Worm (Caenorhabditis elegans): Measurements from ENCODE around the gene srx-84.
A peak's percentile ranks its signal among the peaks of the same experiment; 100 is the strongest.

srx-84 gene

DNA sequence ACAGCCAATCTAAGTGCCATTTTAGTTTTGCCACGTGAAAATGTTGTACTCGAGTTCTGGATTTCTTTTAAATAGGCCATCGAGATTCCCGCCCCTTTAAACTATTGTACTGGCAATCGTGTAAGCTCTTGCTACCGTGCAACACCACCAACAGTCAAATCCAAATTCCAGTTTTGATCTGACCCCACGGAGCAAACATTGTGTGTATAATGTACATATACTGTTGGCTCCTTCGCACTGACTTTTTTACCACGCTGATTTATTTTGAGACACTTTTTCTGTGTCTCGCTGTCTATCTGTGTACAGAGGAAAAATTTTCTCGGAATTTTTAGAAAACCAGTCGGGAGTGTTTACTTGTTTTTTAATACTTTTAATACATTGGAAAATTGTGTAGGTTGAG is 11.1 kb downstream of the srx-84 start, which contains the start of gene piit-1:
piit-1 (minus strand) TSS at position 101 of the 400 bp plus-strand sequence.
- TF ChIP-seq lsy-2 (tag; optimal IDR thresholded peaks at IDR 0.05) (no peak), F16B12.6 (tag; optimal IDR thresholded peaks at IDR 0.05) (no peak), ceh-8 (GFP tag; optimal IDR thresholded peaks at IDR 0.05) (no peak), ceh-90 (tag; optimal IDR thresholded peaks at IDR 0.05) (no peak), swsn-7 (tag; optimal IDR thresholded peaks at IDR 0.05) (no peak), zip-4 (GFP tag; optimal IDR thresholded peaks at IDR 0.05) (no peak), nhr-77 (tag; optimal IDR thresholded peaks at IDR 0.05) (no peak), sox-4 (tag; optimal IDR thresholded peaks at IDR 0.05) (no peak), lin-35 (GFP tag; optimal IDR thresholded peaks at IDR 0.05) (no peak), zag-1 (tag; optimal IDR thresholded peaks at IDR 0.05) (no peak), aha-1 (tag; optimal IDR thresholded peaks at IDR 0.05) (no peak), unc-86 (tag; optimal IDR thresholded peaks at IDR 0.05) (no peak), grh-1 (GFP tag; IDR thresholded peaks at IDR 0.05) (no peak), hpl-2 (GFP tag; optimal IDR thresholded peaks at IDR 0.05) (no peak), nhr-85 (tag) (no peak), efl-3 (GFP tag; optimal IDR thresholded peaks at IDR 0.05) (no peak), unc-30 (tag; optimal IDR thresholded peaks at IDR 0.05) (no peak)

DNA sequence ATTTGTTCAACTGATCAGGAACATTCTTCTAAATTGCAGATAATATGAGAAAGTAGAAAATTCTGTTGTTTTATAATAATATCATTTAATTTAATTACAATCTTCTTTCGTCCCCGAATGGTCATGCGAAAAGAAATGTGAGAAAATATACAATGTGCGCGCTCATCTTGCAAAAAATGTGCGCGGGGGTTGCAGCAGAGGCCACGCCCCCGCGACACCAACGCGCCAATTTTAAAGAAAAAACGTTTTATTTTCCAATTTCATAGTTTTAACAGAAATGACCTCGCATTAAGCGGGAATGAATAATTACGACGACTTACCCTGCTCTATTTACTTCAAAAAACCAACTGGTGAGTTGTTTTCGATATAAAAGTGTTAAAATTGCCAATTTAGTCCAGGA is 11.6 kb downstream of the srx-84 start, which contains the start of gene sas-5:
sas-5 (plus strand) TSS at position 257 of the 400 bp plus-strand sequence.
- peak; percentile 86 for TF ChIP-seq snu-23 (GFP tag; optimal IDR thresholded peaks at IDR 0.05)
- TF ChIP-seq egl-13 (tag; optimal IDR thresholded peaks at IDR 0.05) = peak; percentile 49
- TF ChIP-seq blmp-1 (tag; optimal IDR thresholded peaks at IDR 0.05) = peak; percentile 71
- no peak for TF ChIP-seq hlh-17 (GFP tag; optimal IDR thresholded peaks at IDR 0.05; ENCODE audit: borderline replicate concordance)
- TF ChIP-seq nhr-12 (tag; optimal IDR thresholded peaks at IDR 0.05) = no peak
- no peak for TF ChIP-seq ceh-63 (GFP tag; optimal IDR thresholded peaks at IDR 0.05)
- TF ChIP-seq nhr-85 (tag) = peak; percentile 89
- TF ChIP-seq xbp-1 (tag; optimal IDR thresholded peaks at IDR 0.05) = peak; percentile 80
- peak; percentile 21 for TF ChIP-seq jun-1 (tag; optimal IDR thresholded peaks at IDR 0.05)
- TF ChIP-seq unc-98 (GFP tag; IDR thresholded peaks at IDR 0.05) = no peak
- no peak for TF ChIP-seq pag-3 (tag; optimal IDR thresholded peaks at IDR 0.05; ENCODE audit: borderline replicate concordance, insufficient read depth)
- no peak for TF ChIP-seq ets-5 (GFP tag; IDR thresholded peaks at IDR 0.05)
- peak; percentile 79 for TF ChIP-seq dsc-1 (tag; optimal IDR thresholded peaks at IDR 0.05)
- peak; percentile 34 for TF ChIP-seq hpl-2 (GFP tag; optimal IDR thresholded peaks at IDR 0.05)
- peak; percentile 72 for TF ChIP-seq unc-86 (tag; optimal IDR thresholded peaks at IDR 0.05)
- TF ChIP-seq ceh-88 (GFP tag; IDR thresholded peaks at IDR 0.05) = peak; percentile 56; the same call in 1 of the 2 replicates
- TF ChIP-seq lin-15B (tag; optimal IDR thresholded peaks at IDR 0.05) = peak; percentile 68
- peak; percentile 82 for TF ChIP-seq nhr-19 (GFP tag; conservative IDR thresholded peaks at IDR 0.05)
- no peak for TF ChIP-seq unc-62 (GFP tag; optimal IDR thresholded peaks at IDR 0.05)
- peak; percentile 55 for TF ChIP-seq isw-1 (GFP tag; IDR thresholded peaks at IDR 0.05)
- no peak for TF ChIP-seq sptf-1 (tag; optimal IDR thresholded peaks at IDR 0.05)
- peak; percentile 25 for TF ChIP-seq pax-3 (tag; optimal IDR thresholded peaks at IDR 0.05)
- TF ChIP-seq nhr-237 (tag; optimal IDR thresholded peaks at IDR 0.05) = no peak
- TF ChIP-seq efl-3 (GFP tag; optimal IDR thresholded peaks at IDR 0.05) = no peak
- TF ChIP-seq ama-1 (optimal IDR thresholded peaks at IDR 0.05) = no peak
- no peak for TF ChIP-seq ces-1 (GFP tag; optimal IDR thresholded peaks at IDR 0.05)
- TF ChIP-seq nhr-28 (tag; optimal IDR thresholded peaks at IDR 0.05) = no peak
- TF ChIP-seq mep-1 (tag; optimal IDR thresholded peaks at IDR 0.05) = peak; percentile 72
- TF ChIP-seq rnt-1 (tag; optimal IDR thresholded peaks at IDR 0.05) = peak; percentile 91
- no peak for TF ChIP-seq fkh-4 (tag; optimal IDR thresholded peaks at IDR 0.05; ENCODE audit: borderline replicate concordance)
- TF ChIP-seq sox-4 (tag; optimal IDR thresholded peaks at IDR 0.05) = peak; percentile 7
- peak; percentile 51 for TF ChIP-seq lir-3 (tag; optimal IDR thresholded peaks at IDR 0.05; ENCODE audit: poor library complexity)
- TF ChIP-seq F16B12.6 (tag; optimal IDR thresholded peaks at IDR 0.05) = peak; percentile 37
- no peak for TF ChIP-seq mef-2 (tag; optimal IDR thresholded peaks at IDR 0.05)
- TF ChIP-seq unc-130 (tag; optimal IDR thresholded peaks at IDR 0.05) = peak; percentile 83
- peak; percentile 51 to 93 for TF ChIP-seq efl-1 (optimal IDR thresholded peaks at IDR 0.05)
- peak; percentile 89 to 99 for TF ChIP-seq efl-1 (GFP tag; optimal IDR thresholded peaks at IDR 0.05 in 1 of 2)
- TF ChIP-seq tbx-2 (tag; optimal IDR thresholded peaks at IDR 0.05) = peak; percentile 78
- peak; percentile 86 for TF ChIP-seq nhr-90 (tag; optimal IDR thresholded peaks at IDR 0.05; ENCODE audit: poor library complexity)
- peak; percentile 2 for TF ChIP-seq nhr-11 (tag; optimal IDR thresholded peaks at IDR 0.05)
- peak in 1 of 2 experiments; percentile 61 for TF ChIP-seq ztf-11 (tag; optimal IDR thresholded peaks at IDR 0.05)

Data from whole organism, L1 larva.